Worm (Caenorhabditis elegans) whole organism, L1 larva: ENCODE results near the gene C33B4.4.

ENCODE experiments used
- ceh-82 ChIP-seq, 3 experiments: fragments of 150-350 bp in 1 of 3; sonication (generic microtip) in 2 of 3; optimal IDR thresholded peaks; 2 replicates each; lab custom pipeline; 2014 to 2017; ENCODE audit warnings: missing biosample characterization in 3 of 3, missing genetic modification characterization in 3 of 3
- nhr-11 ChIP-seq: fragments of 150-350 bp; optimal IDR thresholded peaks from 2 replicates; lab custom pipeline; 2014; ENCODE audit warnings: missing biosample characterization, missing genetic modification characterization
- nhr-77 ChIP-seq: fragments of 150-350 bp; optimal IDR thresholded peaks from 2 replicates; lab custom pipeline; 2014; ENCODE audit warnings: missing biosample characterization, missing genetic modification characterization
- snpc-4 ChIP-seq: fragments of 150-350 bp; optimal IDR thresholded peaks from 2 replicates; lab custom pipeline; 2014; ENCODE audit warnings: missing biosample characterization, missing genetic modification characterization
- unc-130 ChIP-seq: fragments of 150-350 bp; optimal IDR thresholded peaks from 2 replicates; lab custom pipeline; 2017; ENCODE audit warnings: missing biosample characterization, missing genetic modification characterization, inconsistent platforms

ce11 chrII:11409678-11410133 is 26.5 kb upstream of the C33B4.4 start, which contains the start of gene C05D12.7:
- no peak for TF ChIP-seq nhr-11 (tag; lab: Kevin White, UChicago)
- no peak for TF ChIP-seq nhr-77 (tag; lab: Kevin White, UChicago)
- no peak for TF ChIP-seq unc-130 (tag; lab: Kevin White, UChicago)
- TF ChIP-seq snpc-4: no peak
- TF ChIP-seq ceh-82 (tag; optimal IDR thresholded peaks at IDR 0.05; lab: Kevin White, UChicago): no peak
